Worm (Caenorhabditis elegans) whole organism, midembryonic: ENCODE measurements around the gene ceh-76.

ENCODE experiments used
- T22C8.4 ChIP-seq: fragments of 200-800 bp; sonication (Bioruptor generic); IDR thresholded peaks from 2 replicates; pipeline ENCODE4 v1.3.6; 2022; ENCODE audit warnings: missing genetic modification characterization, missing compliant biosample characterization
- cog-1 ChIP-seq: sonication (generic microtip); optimal IDR thresholded peaks from 2 replicates; lab custom pipeline; 2016; ENCODE audit warnings: missing genetic modification characterization, missing compliant biosample characterization
- flt-1 ChIP-seq: fragments of 200-800 bp; sonication (Bioruptor generic); IDR thresholded peaks from 2 replicates; pipeline ENCODE4 v1.3.6; 2022; ENCODE audit warnings: missing genetic modification characterization, missing compliant biosample characterization
- med-1 ChIP-seq: sonication (generic microtip); optimal IDR thresholded peaks from 2 replicates; lab custom pipeline; 2017; ENCODE audit warnings: missing genetic modification characterization, mild to moderate bottlenecking, missing compliant biosample characterization, antibody characterized with exemption, missing genetic modification reagents; ENCODE audit not compliant: insufficient read depth
- ref-1 ChIP-seq: fragments of 200-800 bp; sonication (Bioruptor generic); conservative IDR thresholded peaks from 2 replicates; pipeline ENCODE4 v1.3.6; 2022; ENCODE audit warnings: missing genetic modification reagents, missing genetic modification characterization, missing compliant biosample characterization
- tab-1 ChIP-seq: fragments of 200-800 bp; sonication (Bioruptor generic); IDR thresholded peaks from 2 replicates; pipeline ENCODE4 v1.3.6; 2022; ENCODE audit warnings: missing genetic modification characterization, missing compliant biosample characterization
- ztf-23 ChIP-seq: fragments of 200-800 bp; sonication (Bioruptor generic); IDR thresholded peaks from 2 replicates; pipeline ENCODE4 v1.3.6; 2022; ENCODE audit warnings: missing genetic modification reagents, missing genetic modification characterization, missing compliant biosample characterization
- ztf-29 ChIP-seq: fragments of 200-800 bp; sonication (Bioruptor generic); IDR thresholded peaks from 2 replicates; pipeline ENCODE4 v1.3.6; 2022; ENCODE audit warnings: missing genetic modification reagents, missing genetic modification characterization, missing compliant biosample characterization

DNA sequence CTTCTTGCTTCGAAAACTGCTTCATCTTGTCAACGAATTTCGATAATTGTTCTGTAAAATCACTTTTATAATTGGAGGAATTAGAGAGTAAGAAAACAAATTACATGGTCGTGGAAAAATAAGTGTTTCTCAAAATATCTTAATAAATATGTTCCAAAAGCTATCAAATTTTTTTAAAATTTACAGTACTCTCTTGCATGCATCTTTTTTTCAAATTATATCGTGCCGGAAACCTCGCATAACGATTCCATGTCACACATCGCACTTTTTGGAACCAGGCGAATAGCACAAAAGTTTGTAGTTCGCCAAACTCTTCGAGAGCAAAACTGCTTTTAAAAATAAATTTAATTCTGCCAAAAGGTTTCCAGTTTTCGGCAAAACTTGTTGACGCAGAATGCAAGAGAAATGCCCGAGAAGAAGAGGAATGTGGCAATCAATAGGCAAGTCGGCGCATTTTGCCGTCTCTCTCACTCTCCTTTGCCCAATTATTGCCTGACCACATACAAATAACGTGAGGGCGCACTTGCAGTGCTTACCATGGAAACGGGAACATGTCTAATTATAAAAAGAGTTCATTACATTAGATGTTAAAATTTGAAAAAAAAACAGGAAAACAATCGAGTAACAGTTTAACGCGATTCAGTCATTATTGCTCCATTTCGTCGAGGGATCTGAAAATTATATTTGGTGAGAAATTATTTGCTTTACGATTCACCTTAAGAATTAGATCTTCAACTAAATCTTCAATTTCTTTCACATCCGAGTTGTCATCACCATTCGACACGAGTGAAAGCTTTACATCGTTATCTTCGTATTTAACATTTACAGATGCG, 13.2 kb upstream of the ceh-76 start, which contains the start of gene Y97E10AR.3:
- no peak for TF ChIP-seq ref-1 (GFP tag; lab: Robert Waterston, UW)
- no peak for TF ChIP-seq ztf-29 (GFP tag; lab: Robert Waterston, UW)
- no peak for TF ChIP-seq ztf-23 (GFP tag; lab: Robert Waterston, UW)
- no peak for TF ChIP-seq med-1 (GFP tag; lab: Kevin White, UChicago)
- TF ChIP-seq tab-1, result no peak
- no peak for TF ChIP-seq T22C8.4 (GFP tag; lab: Robert Waterston, UW)
- no peak for TF ChIP-seq flt-1
- TF ChIP-seq cog-1 (tag; lab: Kevin White, UChicago), result no peak
